Worm (Caenorhabditis elegans): ENCODE data around the gene gst-21.

DNA sequence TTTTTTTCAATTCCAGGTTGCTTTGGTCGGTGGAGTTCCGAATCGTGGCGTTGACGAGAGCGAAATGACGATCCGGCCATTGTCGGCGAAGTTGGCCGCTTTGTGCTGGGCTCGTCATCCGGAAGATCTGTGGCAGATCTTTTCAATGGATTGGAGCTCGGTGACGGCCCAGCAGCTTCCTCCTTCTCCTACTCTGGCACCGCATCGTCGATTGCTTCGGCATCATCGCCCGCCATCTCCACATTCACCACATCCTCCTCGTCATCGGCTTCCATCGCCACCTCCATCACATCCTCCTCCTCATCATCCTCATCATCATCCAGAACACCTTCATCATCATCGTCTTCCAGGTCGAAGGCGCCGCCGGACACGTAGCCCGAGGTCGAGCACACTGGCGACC lies 33.4 kb downstream of the gst-21 start:
- TF ChIP-seq F44E2.7 (GFP tag; IDR thresholded peaks at IDR 0.05): no peak
- TF ChIP-seq pqm-1 (tag; optimal IDR thresholded peaks at IDR 0.05): no peak
- TF ChIP-seq snpc-4 (tag; optimal IDR thresholded peaks at IDR 0.05): no peak
- no peak for TF ChIP-seq snpc-1.2 (GFP tag; IDR thresholded peaks at IDR 0.05)
- TF ChIP-seq ceh-44 (GFP tag; IDR thresholded peaks at IDR 0.05): no peak
